Fruit fly (Drosophila melanogaster) whole organism, larva: Measurements from ENCODE around the gene CG42331.

Experiments
- noc ChIP-seq: fragments of 200-800 bp; sonication (Bioruptor generic); optimal IDR thresholded peaks from 3 replicates; lab custom pipeline; 2019; ENCODE audit warnings: missing biosample characterization, mild to moderate bottlenecking, missing genetic modification characterization, moderate library complexity

Gene CG42331

dm6 chr3R:24771273-24772231 is at the start of gene CG42331:
TSS of gene CG42331 (plus strand) at chr3R:24772181.
- peak; percentile 69 for TF ChIP-seq noc (tag; lab: Kevin White, UChicago)

- TF ChIP-seq noc (tag; lab: Kevin White, UChicago) = no peak
These were observed 45.6 kb upstream of the CG42331 start for dm6 chr3R:24726347-24726891.

- TF ChIP-seq noc (tag; lab: Kevin White, UChicago) = no peak
These were observed 44.9 kb upstream of the CG42331 start for dm6 chr3R:24727038-24727437.

dm6 chr3R:24749055-24749992 is 22.7 kb upstream of the CG42331 start, which contains the start of gene tld:
TSS of gene tld (plus strand) at chr3R:24749731.
- no peak for TF ChIP-seq noc (tag; lab: Kevin White, UChicago)

dm6 chr3R:24753561-24754027 is 18.4 kb upstream of the CG42331 start, which contains the start of gene asp:
TSS of gene asp (plus strand) at chr3R:24753849.
- no peak for TF ChIP-seq noc (tag; lab: Kevin White, UChicago)

- no peak for TF ChIP-seq noc (tag; lab: Kevin White, UChicago)
These were observed 7.0 kb upstream of the CG42331 start, which contains the start of gene AstA for dm6 chr3R:24764971-24765370. TSS of gene AstA (minus strand) at chr3R:24765071.

- TF ChIP-seq noc (tag; lab: Kevin White, UChicago) = no peak
These were observed 5.3 kb upstream of the CG42331 start for dm6 chr3R:24766684-24767083.

dm6 chr3R:24767667-24768340 is 4.2 kb upstream of the CG42331 start:
- no peak for TF ChIP-seq noc (tag; lab: Kevin White, UChicago)

- TF ChIP-seq noc (tag; lab: Kevin White, UChicago) = peak; percentile 32
These were observed 3.2 kb upstream of the CG42331 start, which contains the start of gene CG13631 for dm6 chr3R:24768538-24769401. TSS of gene CG13631 (plus strand) at chr3R:24769351.

dm6 chr3R:24769601-24770000 is 2.4 kb upstream of the CG42331 start:
- TF ChIP-seq noc (tag; lab: Kevin White, UChicago) = no peak

- no peak for TF ChIP-seq noc (tag; lab: Kevin White, UChicago)
These were observed 1.0 kb downstream of the CG42331 start for dm6 chr3R:24773016-24773415.

dm6 chr3R:24773422-24773821 is 1.4 kb downstream of the CG42331 start:
- TF ChIP-seq noc (tag; lab: Kevin White, UChicago) = no peak

dm6 chr3R:24777101-24777500 is 5.1 kb downstream of the CG42331 start:
- no peak for TF ChIP-seq noc (tag; lab: Kevin White, UChicago)
